Worm (Caenorhabditis elegans): ENCODE results near the gene cks-1.

DNA sequence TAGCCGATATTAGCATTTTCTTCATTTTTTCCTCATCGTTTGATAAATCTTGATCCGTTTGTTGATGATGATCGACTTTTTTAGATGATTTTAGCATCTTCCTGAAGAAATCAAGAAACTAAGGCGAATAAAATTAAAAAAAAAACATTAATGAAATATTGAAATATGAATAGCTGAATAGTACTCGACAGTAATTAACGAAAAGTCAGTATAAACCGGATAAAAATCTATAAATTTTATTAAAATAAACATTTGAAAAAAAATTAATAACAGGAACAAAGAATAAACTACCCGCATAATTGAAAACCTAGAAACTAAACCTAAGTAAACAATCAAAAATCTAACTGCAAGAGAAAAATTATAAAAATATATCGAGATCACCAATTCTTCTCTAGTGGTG is 17.5 kb upstream of the cks-1 start, which contains the start of gene C28C12.12:
- TF ChIP-seq ztf-23 (GFP tag; IDR thresholded peaks at IDR 0.05) (no peak), cog-1 (tag; optimal IDR thresholded peaks at IDR 0.05) (no peak), klf-2 (GFP tag; conservative IDR thresholded peaks at IDR 0.05) (no peak), flt-1 (GFP tag; IDR thresholded peaks at IDR 0.05) (no peak), T22C8.4 (GFP tag; IDR thresholded peaks at IDR 0.05) (no peak), tab-1 (GFP tag; IDR thresholded peaks at IDR 0.05) (no peak), ref-1 (GFP tag; conservative IDR thresholded peaks at IDR 0.05) (no peak)

All from whole organism, midembryonic.